Worm (Caenorhabditis elegans) whole organism, L4 larva: ENCODE results near the gene F32D8.2.

Experiments
- F44E2.7 ChIP-seq: fragments of 200-800 bp; sonication (Bioruptor generic); IDR thresholded peaks from 2 replicates; pipeline ENCODE4 v2.1.2; 2022; ENCODE audit warnings: missing genetic modification characterization, missing compliant biosample characterization
- R02D3.7 ChIP-seq: fragments of 150-350 bp; sonication (generic microtip); optimal IDR thresholded peaks from 3 replicates; lab custom pipeline; 2014; ENCODE audit warnings: missing biosample characterization, missing genetic modification characterization
- Y48G9A.11 ChIP-seq: fragments of 200-800 bp; sonication (Bioruptor generic); IDR thresholded peaks from 2 replicates; pipeline ENCODE4 v1.3.6; 2022; ENCODE audit warnings: missing genetic modification reagents, missing genetic modification characterization, missing compliant biosample characterization
- Y75B8A.6 ChIP-seq: fragments of 200-800 bp; sonication (Bioruptor generic); IDR thresholded peaks from 2 replicates; pipeline ENCODE4 v1.3.6; 2022; ENCODE audit warnings: missing genetic modification reagents, missing genetic modification characterization, missing compliant biosample characterization
- ZK337.2 ChIP-seq: fragments of 200-800 bp; sonication (Bioruptor generic); IDR thresholded peaks from 2 replicates; pipeline ENCODE4 v1.3.6; 2022; ENCODE audit warnings: missing genetic modification reagents, missing genetic modification characterization, missing compliant biosample characterization
- ama-1 ChIP-seq: fragments of 150-350 bp; optimal IDR thresholded peaks from 2 replicates; lab custom pipeline; 2014; ENCODE audit warnings: inconsistent platforms, mixed read lengths
- arid-1 ChIP-seq: fragments of 200-800 bp; sonication (Bioruptor generic); conservative IDR thresholded peaks from 2 replicates; pipeline ENCODE4 v1.3.6; 2022; ENCODE audit warnings: missing genetic modification reagents, missing genetic modification characterization, missing compliant biosample characterization
- ceh-20 ChIP-seq: fragments of 200-800 bp; sonication (Bioruptor generic); IDR thresholded peaks from 2 replicates; pipeline ENCODE4 v1.3.6; 2022; ENCODE audit warnings: missing genetic modification reagents, missing genetic modification characterization, missing compliant biosample characterization
- ceh-28 ChIP-seq: fragments of 150-350 bp; optimal IDR thresholded peaks from 2 replicates; lab custom pipeline; 2014; ENCODE audit warnings: missing biosample characterization, missing genetic modification reagents, missing genetic modification characterization
- ceh-32 ChIP-seq: sonication (generic microtip); optimal IDR thresholded peaks from 2 replicates; lab custom pipeline; 2016; ENCODE audit warnings: mild to moderate bottlenecking, missing genetic modification characterization, missing compliant biosample characterization; ENCODE audit not compliant: poor library complexity
- ceh-62 ChIP-seq: sonication (generic microtip); optimal IDR thresholded peaks from 2 replicates; lab custom pipeline; 2017; ENCODE audit warnings: missing biosample characterization, missing genetic modification characterization
- ceh-82 ChIP-seq: sonication (generic microtip); optimal IDR thresholded peaks from 2 replicates; lab custom pipeline; 2017; ENCODE audit warnings: missing biosample characterization, missing genetic modification characterization
- ces-1 ChIP-seq: fragments of 150-350 bp; sonication (generic microtip); optimal IDR thresholded peaks from 4 replicates; lab custom pipeline; 2014; ENCODE audit warnings: missing biosample characterization, missing genetic modification reagents, missing genetic modification characterization
- ctbp-1 ChIP-seq: fragments of 200-800 bp; sonication (Bioruptor generic); IDR thresholded peaks from 2 replicates; pipeline ENCODE4 v1.3.6; 2022; ENCODE audit warnings: missing genetic modification reagents, missing genetic modification characterization, missing compliant biosample characterization
- dmd-6 ChIP-seq: fragments of 200-800 bp; sonication (Bioruptor generic); IDR thresholded peaks from 2 replicates; pipeline ENCODE4 v1.3.6; 2022; ENCODE audit warnings: missing genetic modification reagents, missing genetic modification characterization, missing compliant biosample characterization
- dmd-9 ChIP-seq: fragments of 200-800 bp; sonication (Bioruptor generic); IDR thresholded peaks from 2 replicates; pipeline ENCODE4 v1.3.6; 2022; ENCODE audit warnings: missing genetic modification reagents, missing genetic modification characterization, missing compliant biosample characterization
- dve-1 ChIP-seq: sonication (generic microtip); optimal IDR thresholded peaks from 2 replicates; lab custom pipeline; 2017; ENCODE audit warnings: antibody characterized with exemption, mild to moderate bottlenecking, missing genetic modification characterization, missing compliant biosample characterization; ENCODE audit not compliant: insufficient read depth
- fkh-10 ChIP-seq: fragments of 150-350 bp; optimal IDR thresholded peaks from 2 replicates; lab custom pipeline; 2014; ENCODE audit warnings: missing biosample characterization, missing genetic modification reagents, missing genetic modification characterization
- fos-1 ChIP-seq: fragments of 150-350 bp; optimal IDR thresholded peaks from 2 replicates; lab custom pipeline; 2014; ENCODE audit warnings: missing biosample characterization, missing genetic modification characterization
- hif-1 ChIP-seq, 2 experiments: sonication (generic microtip); optimal IDR thresholded peaks; 2 replicates each; lab custom pipeline; 2016 to 2017; ENCODE audit warnings: missing compliant biosample characterization in 2 of 2, missing genetic modification characterization in 2 of 2, missing genetic modification reagents in 2 of 2, missing genotype in 2 of 2, mild to moderate bottlenecking in 1 of 2
- hlh-30 ChIP-seq: sonication (generic microtip); optimal IDR thresholded peaks from 2 replicates; lab custom pipeline; 2017; ENCODE audit warnings: antibody characterized with exemption, mild to moderate bottlenecking, missing genetic modification characterization, missing compliant biosample characterization; ENCODE audit not compliant: insufficient read depth
- hmg-1.1 ChIP-seq: fragments of 200-800 bp; sonication (Bioruptor generic); IDR thresholded peaks from 2 replicates; pipeline ENCODE4 v1.3.6; 2022; ENCODE audit warnings: missing genetic modification reagents, missing genetic modification characterization, missing compliant biosample characterization
- lin-1 ChIP-seq: fragments of 200-800 bp; sonication (Bioruptor generic); IDR thresholded peaks from 2 replicates; pipeline ENCODE4 v1.3.6; 2022; ENCODE audit warnings: missing genetic modification reagents, missing genetic modification characterization, missing compliant biosample characterization
- lin-29 ChIP-seq: fragments of 200-800 bp; sonication (Bioruptor generic); IDR thresholded peaks from 2 replicates; pipeline ENCODE4 v1.3.6; 2022; ENCODE audit warnings: missing genetic modification reagents, missing genetic modification characterization, missing compliant biosample characterization
- lin-38 ChIP-seq: fragments of 200-800 bp; sonication (Bioruptor generic); IDR thresholded peaks from 2 replicates; pipeline ENCODE4 v1.3.6; 2022; ENCODE audit warnings: missing genetic modification reagents, missing genetic modification characterization, missing compliant biosample characterization
- lin-39 ChIP-seq: fragments of 150-350 bp; optimal IDR thresholded peaks from 2 replicates; lab custom pipeline; 2014; ENCODE audit warnings: missing biosample characterization, missing genetic modification reagents, missing genetic modification characterization
- lsy-2 ChIP-seq, 2 experiments: fragments of 150-350 bp in 1 of 2; sonication (generic microtip) in 1 of 2; optimal IDR thresholded peaks; 2 replicates each; lab custom pipeline; 2014 to 2017; ENCODE audit warnings: missing biosample characterization in 2 of 2, missing genetic modification characterization in 2 of 2
- mdl-1 ChIP-seq, 2 experiments: fragments of 150-350 bp in 1 of 2; sonication (generic microtip) in 1 of 2; optimal IDR thresholded peaks; 2 replicates each; lab custom pipeline; 2014 to 2017; ENCODE audit warnings: missing biosample characterization in 2 of 2, missing genetic modification characterization in 2 of 2
- mdt-29 ChIP-seq: fragments of 200-800 bp; sonication (Bioruptor generic); IDR thresholded peaks from 2 replicates; pipeline ENCODE4 v1.3.6; 2022; ENCODE audit warnings: missing genetic modification reagents, missing genetic modification characterization, missing compliant biosample characterization
- mes-2 ChIP-seq: sonication (generic microtip); optimal IDR thresholded peaks from 2 replicates; lab custom pipeline; 2016; ENCODE audit warnings: missing genotype, mild to moderate bottlenecking, missing genetic modification characterization, missing compliant biosample characterization; ENCODE audit not compliant: poor library complexity, severe bottlenecking
- nhr-102 ChIP-seq: sonication (generic microtip); optimal IDR thresholded peaks from 2 replicates; lab custom pipeline; 2016; ENCODE audit warnings: mild to moderate bottlenecking, missing genetic modification characterization, moderate library complexity, missing compliant biosample characterization
- nhr-11 ChIP-seq: fragments of 150-350 bp; optimal IDR thresholded peaks from 2 replicates; lab custom pipeline; 2014; ENCODE audit warnings: missing biosample characterization, missing genetic modification characterization
- nhr-111 ChIP-seq: fragments of 200-800 bp; sonication (Bioruptor generic); optimal IDR thresholded peaks from 2 replicates; lab custom pipeline; 2018; ENCODE audit warnings: mild to moderate bottlenecking, missing genetic modification characterization, missing compliant biosample characterization
- nhr-25 ChIP-seq: sonication (generic microtip); optimal IDR thresholded peaks from 2 replicates; lab custom pipeline; 2017; ENCODE audit warnings: missing genetic modification characterization, mild to moderate bottlenecking, missing compliant biosample characterization, antibody characterized with exemption, moderate library complexity, borderline replicate concordance; ENCODE audit not compliant: insufficient read depth
- nhr-28 ChIP-seq: fragments of 150-350 bp; optimal IDR thresholded peaks from 2 replicates; lab custom pipeline; 2014; ENCODE audit warnings: missing biosample characterization, missing genetic modification characterization
- nhr-41 ChIP-seq: fragments of 200-800 bp; sonication (Bioruptor generic); IDR thresholded peaks from 2 replicates; pipeline ENCODE4 v1.3.6; 2022; ENCODE audit warnings: missing genetic modification reagents, missing genetic modification characterization, missing compliant biosample characterization
- nhr-6 ChIP-seq: fragments of 150-350 bp; optimal IDR thresholded peaks from 2 replicates; lab custom pipeline; 2014; ENCODE audit warnings: missing biosample characterization, missing genetic modification characterization
- rbr-2 ChIP-seq: sonication (generic microtip); optimal IDR thresholded peaks from 2 replicates; lab custom pipeline; 2016; ENCODE audit warnings: missing genotype, missing genetic modification characterization, missing compliant biosample characterization
- sdz-12 ChIP-seq: fragments of 200-800 bp; sonication (Bioruptor generic); optimal IDR thresholded peaks from 2 replicates; lab custom pipeline; 2018; ENCODE audit warnings: mild to moderate bottlenecking, missing genetic modification characterization, missing compliant biosample characterization
- spr-1 ChIP-seq: sonication (generic microtip); optimal IDR thresholded peaks from 2 replicates; lab custom pipeline; 2016; ENCODE audit warnings: mild to moderate bottlenecking, missing genetic modification characterization, missing compliant biosample characterization
- unc-62 ChIP-seq, 3 experiments: fragments of 150-350 bp in 1 of 3; sonication (generic microtip); optimal IDR thresholded peaks in 2 of 3; peaks in 1 of 3; 1 replicate in 1 of 3; 2 replicates in 2 of 3; lab custom pipeline; 2014 to 2017; ENCODE audit warnings: missing biosample characterization in 3 of 3, missing genetic modification characterization in 3 of 3, missing genetic modification reagents in 3 of 3, missing genotype in 1 of 3
- vab-7 ChIP-seq: fragments of 200-800 bp; sonication (Bioruptor generic); IDR thresholded peaks from 2 replicates; pipeline ENCODE4 v1.3.6; 2022; ENCODE audit warnings: missing genetic modification reagents, missing genetic modification characterization, missing compliant biosample characterization
- zfp-2 ChIP-seq: sonication (generic microtip); optimal IDR thresholded peaks from 2 replicates; lab custom pipeline; 2016; ENCODE audit warnings: mild to moderate bottlenecking, missing genetic modification characterization, missing compliant biosample characterization
- zfp-3 ChIP-seq: fragments of 200-800 bp; sonication (Bioruptor generic); conservative IDR thresholded peaks from 2 replicates; pipeline ENCODE4 v1.3.6; 2022; ENCODE audit warnings: missing genetic modification reagents, missing genetic modification characterization, missing compliant biosample characterization
- ztf-11 ChIP-seq: fragments of 150-350 bp; optimal IDR thresholded peaks from 2 replicates; lab custom pipeline; 2014; ENCODE audit warnings: missing biosample characterization, missing genetic modification characterization

F32D8.2 gene

DNA sequence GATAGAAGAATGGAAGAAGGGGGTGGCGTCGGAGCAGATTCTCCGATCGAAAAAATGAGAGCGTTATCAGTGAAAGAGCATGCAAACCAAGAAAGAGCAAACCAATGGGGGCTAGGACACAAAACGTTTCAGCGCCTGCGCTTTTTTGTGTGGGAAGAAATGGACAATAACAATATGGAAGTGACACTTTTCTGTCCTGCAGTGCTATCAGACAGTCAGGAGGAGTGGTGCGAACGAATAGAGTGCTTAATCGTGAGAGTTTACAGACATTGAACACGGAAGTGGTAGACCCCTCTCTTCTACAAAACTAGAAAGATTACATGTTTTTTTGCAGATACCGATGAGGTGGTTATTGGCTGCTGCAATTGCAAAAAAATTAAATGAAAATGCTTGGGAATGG, 28.2 kb upstream of the F32D8.2 start (continued):
- no peak for TF ChIP-seq hlh-30 (tag; lab: Kevin White, UChicago)
- no peak for TF ChIP-seq ces-1 (GFP tag; lab: Kevin White, UChicago)
- no peak for TF ChIP-seq arid-1 (GFP tag; lab: Robert Waterston, UW)
- TF ChIP-seq nhr-102, result peak; percentile 38
- no peak for TF ChIP-seq hmg-1.1 (GFP tag; lab: Robert Waterston, UW)
- peak; percentile 96 for TF ChIP-seq nhr-28 (tag; lab: Kevin White, UChicago)
- no peak for TF ChIP-seq zfp-3 (GFP tag; lab: Robert Waterston, UW)

DNA sequence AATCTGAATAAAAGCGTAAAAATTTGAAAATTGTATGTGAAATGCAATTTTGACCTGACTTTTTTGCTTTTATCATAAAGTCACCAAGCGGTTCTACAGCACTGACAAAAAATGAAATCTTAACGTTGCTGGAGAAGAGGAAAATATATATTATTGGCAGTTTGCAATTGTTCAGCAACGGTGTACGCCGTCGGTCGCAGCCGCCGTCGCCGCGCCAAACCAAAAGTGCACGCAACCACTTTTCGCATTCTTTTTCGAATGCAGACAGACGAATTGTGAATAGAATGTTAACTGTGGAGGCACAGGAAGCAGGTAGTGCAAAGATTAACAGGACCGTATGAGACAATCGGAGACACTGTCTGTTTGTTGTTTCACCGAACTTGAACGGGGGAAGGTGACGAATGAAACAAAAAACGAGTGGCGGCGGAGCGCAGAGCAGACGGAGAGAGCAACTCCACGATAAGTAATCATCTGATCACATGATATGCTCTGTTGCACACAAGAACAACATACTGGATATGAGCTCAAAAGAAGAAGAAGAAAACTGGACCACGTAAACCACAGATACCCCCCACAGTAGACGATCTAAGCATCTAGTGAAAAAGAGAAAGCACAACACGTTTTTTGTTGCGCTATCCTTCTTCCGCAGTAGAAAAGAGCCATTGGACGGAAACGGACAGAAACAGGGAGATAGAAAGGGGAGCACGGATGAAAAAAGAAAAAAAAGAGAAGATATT, 26.5 kb upstream of the F32D8.2 start:
- TF ChIP-seq nhr-6 (tag; lab: Kevin White, UChicago), result no peak
- no peak for TF ChIP-seq lin-1 (GFP tag; lab: Robert Waterston, UW)
- no peak for TF ChIP-seq ces-1 (GFP tag; lab: Kevin White, UChicago)
- no peak for TF ChIP-seq mdt-29 (GFP tag; lab: Robert Waterston, UW)
- no peak for TF ChIP-seq mdl-1 (tag; optimal IDR thresholded peaks at IDR 0.05; lab: Kevin White, UChicago)
- TF ChIP-seq ztf-11, result no peak
- no peak for TF ChIP-seq hif-1 (tag; optimal IDR thresholded peaks at IDR 0.05; lab: Kevin White, UChicago)
- TF ChIP-seq zfp-2 (tag; lab: Kevin White, UChicago), result no peak
- no peak for TF ChIP-seq arid-1 (GFP tag; lab: Robert Waterston, UW)
- TF ChIP-seq ceh-28 (tag; lab: Kevin White, UChicago), result no peak
- TF ChIP-seq ZK337.2 (GFP tag; lab: Robert Waterston, UW), result no peak
- no peak for TF ChIP-seq nhr-102
- peak; percentile 15 for TF ChIP-seq hlh-30 (tag; lab: Kevin White, UChicago)
- peak; percentile 72 for TF ChIP-seq nhr-11
- TF ChIP-seq Y75B8A.6 (GFP tag; lab: Robert Waterston, UW), result no peak
- no peak for TF ChIP-seq rbr-2
- no peak for TF ChIP-seq sdz-12 (GFP tag; lab: Kevin White, UChicago)
- no peak for TF ChIP-seq nhr-111 (GFP tag; lab: Kevin White, UChicago)
- TF ChIP-seq nhr-28 (tag; lab: Kevin White, UChicago), result peak; percentile 56
- peak; percentile 70 for TF ChIP-seq dmd-6
- no peak for TF ChIP-seq R02D3.7 (tag; lab: Kevin White, UChicago)
- TF ChIP-seq spr-1 (tag; lab: Kevin White, UChicago), result no peak
- peak in 1 of 2 experiments; percentile 64 for TF ChIP-seq unc-62 (GFP tag; optimal IDR thresholded peaks at IDR 0.05 in 1 of 2; lab: Kevin White, UChicago)
- TF ChIP-seq unc-62 (tag; optimal IDR thresholded peaks at IDR 0.05; lab: Kevin White, UChicago), result no peak
- no peak for TF ChIP-seq lin-29
- TF ChIP-seq F44E2.7 (GFP tag; lab: Robert Waterston, UW), result no peak
- TF ChIP-seq ceh-62 (tag; lab: Kevin White, UChicago), result no peak
- TF ChIP-seq lin-39 (tag; lab: Kevin White, UChicago), result no peak
- peak in 1 of 2 experiments; percentile 9 for TF ChIP-seq lsy-2 (tag; optimal IDR thresholded peaks at IDR 0.05; lab: Kevin White, UChicago)
- no peak for TF ChIP-seq lin-38
- TF ChIP-seq hmg-1.1 (GFP tag; lab: Robert Waterston, UW), result peak; percentile 41; the same call in 1 of the 2 replicates
- no peak for TF ChIP-seq dmd-9 (GFP tag; lab: Robert Waterston, UW)
- no peak for TF ChIP-seq ama-1 (lab: Kevin White, UChicago)
- no peak for TF ChIP-seq vab-7 (GFP tag; lab: Robert Waterston, UW)
- no peak for TF ChIP-seq fkh-10 (GFP tag; lab: Kevin White, UChicago)
- no peak for TF ChIP-seq nhr-25 (tag; lab: Kevin White, UChicago)
- no peak for TF ChIP-seq ceh-82 (tag; lab: Kevin White, UChicago)
- no peak for TF ChIP-seq ctbp-1 (GFP tag; lab: Robert Waterston, UW)
- TF ChIP-seq dve-1, result no peak
- no peak for TF ChIP-seq fos-1 (tag; lab: Kevin White, UChicago)
- TF ChIP-seq ceh-20 (GFP tag; lab: Robert Waterston, UW), result no peak
- no peak for TF ChIP-seq Y48G9A.11 (GFP tag; lab: Robert Waterston, UW)
- TF ChIP-seq mes-2 (tag; lab: Kevin White, UChicago), result no peak
- TF ChIP-seq nhr-41, result no peak
- TF ChIP-seq ceh-32 (tag; lab: Kevin White, UChicago), result no peak
